Worm (Caenorhabditis elegans): ENCODE results near the gene C07G2.5.
A peak's percentile ranks its signal among the peaks of the same experiment; 100 is the strongest.

ce11 chrIII:4475428-4475968, 23.3 kb downstream of the C07G2.5 start, which contains the start of gene rps-1:
- peak; percentile 96 for TF ChIP-seq him-1 (tag; optimal IDR thresholded peaks at IDR 0.05)
- peak; percentile 98 for TF ChIP-seq W03F9.2 (tag; optimal IDR thresholded peaks at IDR 0.05)

Data from whole organism, L4/young adult.